Worm (Caenorhabditis elegans) whole organism, mixed stage, embryonic: Measurements from ENCODE around the gene C05A2.4.

ENCODE experiments used
- bed-3 ChIP-seq: fragments of 200-800 bp; sonication (Bioruptor generic); optimal IDR thresholded peaks from 3 replicates; lab custom pipeline; 2018; ENCODE audit warnings: mild to moderate bottlenecking, missing genetic modification characterization, moderate library complexity, missing compliant biosample characterization
- ceh-43 ChIP-seq: fragments of 200-800 bp; sonication (Bioruptor generic); optimal IDR thresholded peaks from 2 replicates; lab custom pipeline; 2018; ENCODE audit warnings: mild to moderate bottlenecking, missing genetic modification characterization, moderate library complexity, missing compliant biosample characterization
- elt-1 ChIP-seq: sonication (generic microtip); optimal IDR thresholded peaks from 2 replicates; lab custom pipeline; 2017; ENCODE audit warnings: missing genetic modification characterization, mild to moderate bottlenecking, missing compliant biosample characterization, antibody characterized with exemption, moderate library complexity, borderline replicate concordance; ENCODE audit not compliant: insufficient read depth
- lin-13 ChIP-seq: fragments of 150-350 bp; optimal IDR thresholded peaks from 2 replicates; lab custom pipeline; 2014; ENCODE audit warnings: missing biosample characterization, missing genetic modification characterization
- nhr-237 ChIP-seq: fragments of 150-350 bp; optimal IDR thresholded peaks from 2 replicates; lab custom pipeline; 2014; ENCODE audit warnings: missing biosample characterization, missing genetic modification characterization
- nhr-28 ChIP-seq: fragments of 150-350 bp; optimal IDR thresholded peaks from 2 replicates; lab custom pipeline; 2014; ENCODE audit warnings: missing biosample characterization, missing genetic modification characterization
- nhr-76 ChIP-seq: sonication (generic microtip); optimal IDR thresholded peaks from 2 replicates; lab custom pipeline; 2017; ENCODE audit warnings: missing biosample characterization, missing genetic modification characterization
- pha-4 ChIP-seq: fragments of 150-350 bp; optimal IDR thresholded peaks from 2 replicates; lab custom pipeline; 2018; ENCODE audit warnings: missing biosample characterization, missing genetic modification reagents, missing genetic modification characterization
- snpc-4 ChIP-seq: fragments of 150-350 bp; optimal IDR thresholded peaks from 2 replicates; lab custom pipeline; 2014; ENCODE audit warnings: missing biosample characterization, missing genetic modification characterization
- unc-62 ChIP-seq: fragments of 150-350 bp; optimal IDR thresholded peaks from 2 replicates; lab custom pipeline; 2014; ENCODE audit warnings: missing biosample characterization, missing genetic modification reagents, missing genetic modification characterization

ce11 chrV:10702910-10703309 is 7.6 kb downstream of the C05A2.4 start:
- TF ChIP-seq nhr-76 (tag; lab: Kevin White, UChicago) (no peak), unc-62 (GFP tag; lab: Kevin White, UChicago) (no peak), nhr-28 (tag; lab: Kevin White, UChicago) (no peak), nhr-237 (no peak), ceh-43 (GFP tag; lab: Kevin White, UChicago) (no peak), lin-13 (tag; lab: Kevin White, UChicago) (no peak), bed-3 (GFP tag; lab: Kevin White, UChicago) (no peak), elt-1 (tag; lab: Kevin White, UChicago) (no peak), pha-4 (tag; lab: Kevin White, UChicago) (no peak), snpc-4 (no peak)
